Fruit fly (Drosophila melanogaster) Kc167 (cell line): Measurements from ENCODE around the gene Ca-Ma2d.

Source experiments
- Myc ChIP-seq: fragments of >200 bp; optimal IDR thresholded peaks from 2 replicates; lab custom pipeline; 2017; ENCODE audit warnings: missing external identifiers
- Sin3A ChIP-seq: fragments of >200 bp; optimal IDR thresholded peaks from 2 replicates; lab custom pipeline; 2018; ENCODE audit warnings: missing external identifiers
- h ChIP-seq: fragments of >200 bp; optimal IDR thresholded peaks from 3 replicates; lab custom pipeline; 2018; ENCODE audit warnings: missing external identifiers
- insv ChIP-seq: fragments of >200 bp; optimal IDR thresholded peaks from 3 replicates; lab custom pipeline; 2018; ENCODE audit warnings: missing external identifiers
- psq ChIP-seq: fragments of >200 bp; optimal IDR thresholded peaks from 2 replicates; lab custom pipeline; 2017; ENCODE audit warnings: missing external identifiers
- ttk ChIP-seq: sonication (Bioruptor generic); optimal IDR thresholded peaks from 2 replicates; lab custom pipeline; 2017; ENCODE audit warnings: missing external identifiers

Ca-Ma2d gene

dm6 chr2L:16261576-16262217 lies 30.4 kb downstream of the Ca-Ma2d start, which contains the start of the genes twe and CG4935:
twe (minus strand) TSS chr2L:16261877.
CG4935 (plus strand) TSS chr2L:16262141.
- TF ChIP-seq Sin3A (lab: Kevin White, UChicago), result no peak
- TF ChIP-seq Myc (lab: Kevin White, UChicago), result no peak

dm6 chr2L:16263723-16264122 lies 32.4 kb downstream of the Ca-Ma2d start:
- TF ChIP-seq Myc (lab: Kevin White, UChicago), result no peak
- TF ChIP-seq Sin3A (lab: Kevin White, UChicago), result no peak
- no peak for TF ChIP-seq psq (lab: Kevin White, UChicago)
- TF ChIP-seq h (lab: Kevin White, UChicago), result no peak
- TF ChIP-seq ttk, result no peak
- TF ChIP-seq insv, result no peak

- no peak for TF ChIP-seq Myc (lab: Kevin White, UChicago)
These were observed 36.1 kb downstream of the Ca-Ma2d start for dm6 chr2L:16267159-16268065.

- TF ChIP-seq h (lab: Kevin White, UChicago) (no peak), psq (lab: Kevin White, UChicago) (no peak), Sin3A (lab: Kevin White, UChicago) (no peak), insv (no peak), ttk (no peak), Myc (lab: Kevin White, UChicago) (no peak)
These were observed 36.8 kb downstream of the Ca-Ma2d start for dm6 chr2L:16268107-16268539.

dm6 chr2L:16268869-16269231 lies 37.6 kb downstream of the Ca-Ma2d start:
- TF ChIP-seq psq (lab: Kevin White, UChicago) (no peak), h (lab: Kevin White, UChicago) (no peak), ttk (no peak), Myc (lab: Kevin White, UChicago) (no peak), Sin3A (lab: Kevin White, UChicago) (no peak), insv (no peak)

- no peak for TF ChIP-seq psq (lab: Kevin White, UChicago)
- TF ChIP-seq ttk, result no peak
- no peak for TF ChIP-seq insv
- TF ChIP-seq h (lab: Kevin White, UChicago), result no peak
- TF ChIP-seq Sin3A (lab: Kevin White, UChicago), result no peak
- no peak for TF ChIP-seq Myc (lab: Kevin White, UChicago)
These were observed 38.2 kb downstream of the Ca-Ma2d start for dm6 chr2L:16269232-16270134.

dm6 chr2L:16270667-16271485 lies 39.6 kb downstream of the Ca-Ma2d start:
- TF ChIP-seq Sin3A (lab: Kevin White, UChicago) (no peak), Myc (lab: Kevin White, UChicago) (no peak), psq (lab: Kevin White, UChicago) (no peak), insv (no peak), h (lab: Kevin White, UChicago) (no peak), ttk (no peak)

dm6 chr2L:16271486-16271806 lies 40.2 kb downstream of the Ca-Ma2d start:
- TF ChIP-seq h (lab: Kevin White, UChicago) (no peak), Sin3A (lab: Kevin White, UChicago) (no peak), insv (no peak), ttk (no peak), Myc (lab: Kevin White, UChicago) (no peak), psq (lab: Kevin White, UChicago) (no peak)

dm6 chr2L:16272730-16273129 lies 41.5 kb downstream of the Ca-Ma2d start:
- no peak for TF ChIP-seq insv
- TF ChIP-seq ttk, result no peak
- TF ChIP-seq Myc (lab: Kevin White, UChicago), result no peak
- no peak for TF ChIP-seq h (lab: Kevin White, UChicago)
- no peak for TF ChIP-seq Sin3A (lab: Kevin White, UChicago)
- TF ChIP-seq psq (lab: Kevin White, UChicago), result no peak

- no peak for TF ChIP-seq insv
- TF ChIP-seq Sin3A (lab: Kevin White, UChicago), result no peak
- no peak for TF ChIP-seq psq (lab: Kevin White, UChicago)
- no peak for TF ChIP-seq ttk
- TF ChIP-seq Myc (lab: Kevin White, UChicago), result no peak
- TF ChIP-seq h (lab: Kevin White, UChicago), result no peak
These were observed 42.2 kb downstream of the Ca-Ma2d start for dm6 chr2L:16273439-16273838.

dm6 chr2L:16274100-16274499 lies 42.8 kb downstream of the Ca-Ma2d start:
- TF ChIP-seq insv, result no peak
- TF ChIP-seq h (lab: Kevin White, UChicago), result no peak
- no peak for TF ChIP-seq Sin3A (lab: Kevin White, UChicago)
- no peak for TF ChIP-seq Myc (lab: Kevin White, UChicago)
- TF ChIP-seq psq (lab: Kevin White, UChicago), result no peak
- TF ChIP-seq ttk, result no peak
